Worm (Caenorhabditis elegans): ENCODE results near the gene asns-2.

DNA sequence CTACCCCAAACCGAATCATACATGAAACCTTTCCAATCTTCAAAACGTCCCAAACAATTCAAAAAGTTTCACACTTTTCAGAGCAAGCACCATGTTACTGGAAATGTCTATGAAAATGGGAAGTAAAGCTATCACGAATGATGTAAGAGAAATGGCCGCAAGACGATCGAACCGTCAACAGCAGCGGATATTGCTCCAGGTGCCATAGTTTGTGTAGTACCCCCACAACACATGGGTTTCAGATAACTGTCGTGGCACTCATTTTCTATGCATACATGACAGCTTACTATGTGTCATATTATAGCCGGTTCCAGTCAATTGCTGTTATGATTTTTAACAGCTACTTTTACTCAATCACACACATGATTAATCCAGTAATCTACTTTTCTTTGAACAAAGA, 33.5 kb upstream of the asns-2 start, which contains the start of gene ZK721.3:
- TF ChIP-seq lsy-2 (tag; optimal IDR thresholded peaks at IDR 0.05) (no peak), jun-1 (tag; optimal IDR thresholded peaks at IDR 0.05) (no peak), ama-1 (optimal IDR thresholded peaks at IDR 0.05) (no peak), nhr-90 (tag; optimal IDR thresholded peaks at IDR 0.05; ENCODE audit: poor library complexity) (no peak), lin-39 (tag; optimal IDR thresholded peaks at IDR 0.05) (no peak), nhr-77 (tag; optimal IDR thresholded peaks at IDR 0.05) (no peak), dpl-1 (GFP tag; optimal IDR thresholded peaks at IDR 0.05) (no peak), elt-2 (tag; optimal IDR thresholded peaks at IDR 0.05) (no peak), nhr-19 (GFP tag; conservative IDR thresholded peaks at IDR 0.05) (no peak), fos-1 (tag; optimal IDR thresholded peaks at IDR 0.05) (no peak), nhr-237 (tag; optimal IDR thresholded peaks at IDR 0.05) (no peak), snpc-4 (tag; optimal IDR thresholded peaks at IDR 0.05) (no peak), pqm-1 (tag; optimal IDR thresholded peaks at IDR 0.05) (no peak)
